Fruit fly (Drosophila melanogaster) S2 (cell line): ENCODE measurements around the gene Nopp140.

Experiments used
- CG8478 ChIP-seq: fragments of >200 bp; optimal IDR thresholded peaks from 2 replicates; lab custom pipeline; 2018
- CTCF ChIP-seq, 2 experiments: fragments of >200 bp; optimal IDR thresholded peaks; 2 replicates each; lab custom pipeline; 2018

DNA sequence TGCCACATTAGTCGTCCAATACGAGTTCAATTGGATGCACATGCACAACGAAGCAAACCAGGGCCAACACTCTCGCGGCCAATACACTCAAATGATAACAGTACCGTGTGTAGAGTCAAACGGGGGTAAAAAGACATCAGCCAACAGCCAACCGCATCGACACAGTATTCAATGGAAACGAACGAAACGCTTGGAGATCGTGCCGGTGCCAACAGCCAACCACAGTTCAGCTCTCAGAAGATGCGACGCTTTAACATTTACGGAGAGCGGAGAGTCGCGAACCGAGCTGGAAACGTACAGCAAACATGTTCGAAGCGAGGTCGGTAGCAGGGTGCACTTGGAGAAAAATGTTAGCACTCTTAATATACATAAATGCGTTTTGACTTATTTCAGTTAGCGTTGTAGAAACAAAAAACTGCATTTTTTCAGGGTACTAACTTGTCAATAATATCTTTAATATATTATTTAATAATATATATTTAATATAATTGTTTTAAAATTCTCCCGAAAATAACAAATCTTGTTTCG lies 24.5 kb upstream of the Nopp140 start:
- TF ChIP-seq CTCF (optimal IDR thresholded peaks at IDR 0.05; lab: Kevin White, UChicago), result no peak
- TF ChIP-seq CG8478 (lab: Kevin White, UChicago), result no peak
